Worm (Caenorhabditis elegans): Measurements from ENCODE around the gene F42A9.11.
A peak's percentile ranks its signal among the peaks of the same experiment; 100 is the strongest.

The F42A9.11 gene

ce11 chrIV:8627328-8627727 is at the start of gene F42A9.11:
F42A9.11 (plus strand) TSS chrIV:8627637.
- no peak for TF ChIP-seq dao-5 (tag; optimal IDR thresholded peaks at IDR 0.05)
- TF ChIP-seq W03F9.2 (tag; optimal IDR thresholded peaks at IDR 0.05), result no peak
- TF ChIP-seq him-1 (tag; optimal IDR thresholded peaks at IDR 0.05), result no peak

- TF ChIP-seq dao-5 (tag; optimal IDR thresholded peaks at IDR 0.05) (no peak), him-1 (tag; optimal IDR thresholded peaks at IDR 0.05) (no peak), W03F9.2 (tag; optimal IDR thresholded peaks at IDR 0.05) (no peak)
Observed at ce11 chrIV:8585076-8586033, 42.1 kb upstream of the F42A9.11 start, which contains the start of gene catp-7. catp-7 (plus strand) TSS chrIV:8585983.

DNA sequence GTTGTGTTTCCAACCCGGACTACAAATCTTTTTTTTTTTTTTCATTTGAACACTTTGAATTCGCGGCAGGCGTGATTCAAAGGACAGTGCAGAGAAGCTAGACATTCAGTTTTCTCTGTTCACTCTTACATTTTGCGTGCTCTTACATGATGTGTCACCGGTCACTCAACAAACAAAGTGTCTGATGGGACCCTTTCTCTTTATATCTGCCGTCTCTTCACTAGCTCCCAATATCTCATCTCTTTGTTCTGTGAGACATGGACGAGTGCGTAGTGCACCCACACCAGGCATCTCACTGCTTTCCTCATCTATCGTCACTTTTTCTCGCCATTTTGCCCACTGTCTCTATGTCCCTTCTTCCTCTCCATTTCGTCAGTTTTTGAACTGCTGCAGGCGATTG is 40.4 kb upstream of the F42A9.11 start:
- TF ChIP-seq him-1 (tag; optimal IDR thresholded peaks at IDR 0.05) (no peak), dao-5 (tag; optimal IDR thresholded peaks at IDR 0.05) (no peak), W03F9.2 (tag; optimal IDR thresholded peaks at IDR 0.05) (no peak)

DNA sequence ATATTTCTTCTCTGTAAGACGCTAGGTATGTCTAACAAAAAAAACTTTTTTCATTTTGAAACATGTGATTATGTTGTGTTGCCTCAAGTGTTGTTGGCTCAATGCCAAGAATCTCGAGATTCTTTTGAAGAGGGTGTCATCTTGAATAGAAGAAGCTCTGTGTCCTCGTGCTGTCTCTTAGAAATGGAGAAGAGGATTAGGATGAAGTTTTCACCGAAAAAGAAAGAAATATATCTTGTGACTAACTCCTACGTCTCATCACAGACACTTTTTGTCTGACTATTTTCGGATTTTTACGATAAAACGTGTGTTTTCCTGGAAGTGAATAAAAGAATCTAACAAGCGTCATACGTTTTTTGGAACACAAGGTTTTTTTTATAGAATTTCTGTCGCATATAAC is 39.8 kb upstream of the F42A9.11 start:
- TF ChIP-seq him-1 (tag; optimal IDR thresholded peaks at IDR 0.05) (no peak), W03F9.2 (tag; optimal IDR thresholded peaks at IDR 0.05) (no peak), dao-5 (tag; optimal IDR thresholded peaks at IDR 0.05) (no peak)

DNA sequence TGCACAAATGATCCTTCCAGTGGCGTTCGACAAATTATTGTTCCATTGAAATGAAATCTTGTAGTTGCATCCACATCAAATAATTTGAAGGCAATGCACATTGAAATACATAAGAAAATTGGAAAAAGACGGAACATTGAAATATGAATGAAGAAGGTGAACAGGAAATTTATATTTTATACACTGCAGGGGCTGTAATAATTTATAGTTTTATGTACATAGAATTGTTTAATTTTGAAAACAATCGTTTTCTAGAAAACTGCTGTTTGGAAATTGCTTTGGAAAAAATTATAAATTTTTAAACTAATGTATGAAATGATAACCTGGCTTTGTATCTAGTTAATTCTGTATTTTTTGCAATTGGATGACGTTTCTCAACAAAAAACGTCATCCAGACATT is 32.1 kb upstream of the F42A9.11 start, which contains the start of gene Y59H11AR.3:
Gene Y59H11AR.3 (minus strand): TSS at position 101 of the 400 bp plus-strand sequence.
- TF ChIP-seq him-1 (tag; optimal IDR thresholded peaks at IDR 0.05) (no peak), W03F9.2 (tag; optimal IDR thresholded peaks at IDR 0.05) (no peak), dao-5 (tag; optimal IDR thresholded peaks at IDR 0.05) (no peak)

DNA sequence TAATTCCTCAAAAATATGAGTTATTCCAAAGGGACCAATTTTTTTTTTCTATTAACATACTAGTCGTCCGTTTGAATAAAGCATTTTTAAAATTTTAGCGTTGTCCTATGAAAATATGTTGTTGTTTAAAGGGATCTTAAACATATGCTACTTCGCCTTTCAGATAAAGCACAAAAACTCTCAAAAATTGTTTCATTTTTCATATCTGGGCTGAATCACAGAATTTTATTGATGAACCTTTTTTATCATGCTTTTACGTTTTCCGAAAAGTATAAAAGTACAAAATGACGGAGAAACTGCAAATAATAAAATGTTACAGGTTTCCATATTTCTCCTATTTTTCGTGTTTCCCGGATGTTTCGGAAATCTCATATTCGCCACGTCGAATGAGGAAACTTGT is 31.7 kb upstream of the F42A9.11 start, which contains the start of gene clec-181:
Gene clec-181 (plus strand): TSS at position 301 of the 400 bp plus-strand sequence.
- TF ChIP-seq dao-5 (tag; optimal IDR thresholded peaks at IDR 0.05) (no peak), W03F9.2 (tag; optimal IDR thresholded peaks at IDR 0.05) (no peak), him-1 (tag; optimal IDR thresholded peaks at IDR 0.05) (no peak)

ce11 chrIV:8597504-8597903 is 29.9 kb upstream of the F42A9.11 start:
- TF ChIP-seq him-1 (tag; optimal IDR thresholded peaks at IDR 0.05), result no peak
- no peak for TF ChIP-seq W03F9.2 (tag; optimal IDR thresholded peaks at IDR 0.05)
- TF ChIP-seq dao-5 (tag; optimal IDR thresholded peaks at IDR 0.05), result no peak

- TF ChIP-seq him-1 (tag; optimal IDR thresholded peaks at IDR 0.05) (no peak), W03F9.2 (tag; optimal IDR thresholded peaks at IDR 0.05) (no peak), dao-5 (tag; optimal IDR thresholded peaks at IDR 0.05) (no peak)
Observed at ce11 chrIV:8600712-8601330, 26.6 kb upstream of the F42A9.11 start, which contains the start of gene Y59H11AR.4. Y59H11AR.4 (minus strand) TSS chrIV:8600762.

- TF ChIP-seq dao-5 (tag; optimal IDR thresholded peaks at IDR 0.05) (no peak), W03F9.2 (tag; optimal IDR thresholded peaks at IDR 0.05) (no peak), him-1 (tag; optimal IDR thresholded peaks at IDR 0.05) (no peak)
Observed at ce11 chrIV:8602877-8603276, 24.6 kb upstream of the F42A9.11 start, which contains the start of gene Y59H11AR.10. Y59H11AR.10 (plus strand) TSS chrIV:8603177.

- TF ChIP-seq dao-5 (tag; optimal IDR thresholded peaks at IDR 0.05), result no peak
- no peak for TF ChIP-seq W03F9.2 (tag; optimal IDR thresholded peaks at IDR 0.05)
- TF ChIP-seq him-1 (tag; optimal IDR thresholded peaks at IDR 0.05), result no peak
Observed at ce11 chrIV:8605217-8605616, 22.2 kb upstream of the F42A9.11 start.

DNA sequence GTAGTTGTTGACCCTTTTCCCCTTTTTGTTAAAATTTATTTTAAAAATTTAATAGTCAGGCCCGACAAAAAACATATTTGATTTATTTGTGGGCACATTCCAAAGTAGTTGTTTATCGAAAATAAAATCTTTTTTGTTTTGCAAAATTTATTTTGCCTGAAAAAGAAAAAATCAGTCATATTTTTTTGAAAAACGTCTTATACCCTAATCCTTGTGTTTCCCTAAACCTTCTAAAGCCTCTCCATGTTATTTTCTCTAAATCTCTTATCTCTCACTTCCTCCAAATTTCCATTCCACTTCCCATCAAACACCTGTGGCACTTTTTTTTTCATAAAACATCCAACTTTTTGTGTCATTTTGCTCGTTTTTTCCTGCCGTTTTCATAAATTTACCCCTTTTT is 19.2 kb upstream of the F42A9.11 start:
- TF ChIP-seq W03F9.2 (tag; optimal IDR thresholded peaks at IDR 0.05) (no peak), him-1 (tag; optimal IDR thresholded peaks at IDR 0.05) (no peak), dao-5 (tag; optimal IDR thresholded peaks at IDR 0.05) (no peak)

DNA sequence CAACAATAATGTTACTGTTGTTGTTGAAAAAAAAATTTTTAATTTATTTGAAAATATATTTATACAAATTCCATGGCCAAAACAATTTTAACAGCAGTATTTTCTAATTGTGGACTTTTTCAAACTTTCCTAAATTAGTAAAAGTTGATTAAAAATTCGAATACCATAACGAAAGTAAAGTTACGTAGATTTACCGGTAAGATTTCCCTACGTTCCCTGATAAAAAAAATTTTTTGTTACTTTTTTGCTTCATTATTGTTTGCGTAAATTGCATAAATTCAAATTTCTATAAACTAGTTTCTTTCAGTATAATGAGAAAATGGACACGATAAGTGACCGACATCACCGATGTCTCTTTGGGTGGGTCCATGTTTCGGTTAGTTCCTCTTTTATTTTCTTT is 18.5 kb upstream of the F42A9.11 start, which contains the start of gene F42A9.6:
Gene F42A9.6 (plus strand): TSS at position 301 of the 400 bp plus-strand sequence.
- TF ChIP-seq him-1 (tag; optimal IDR thresholded peaks at IDR 0.05), result no peak
- no peak for TF ChIP-seq W03F9.2 (tag; optimal IDR thresholded peaks at IDR 0.05)
- no peak for TF ChIP-seq dao-5 (tag; optimal IDR thresholded peaks at IDR 0.05)

DNA sequence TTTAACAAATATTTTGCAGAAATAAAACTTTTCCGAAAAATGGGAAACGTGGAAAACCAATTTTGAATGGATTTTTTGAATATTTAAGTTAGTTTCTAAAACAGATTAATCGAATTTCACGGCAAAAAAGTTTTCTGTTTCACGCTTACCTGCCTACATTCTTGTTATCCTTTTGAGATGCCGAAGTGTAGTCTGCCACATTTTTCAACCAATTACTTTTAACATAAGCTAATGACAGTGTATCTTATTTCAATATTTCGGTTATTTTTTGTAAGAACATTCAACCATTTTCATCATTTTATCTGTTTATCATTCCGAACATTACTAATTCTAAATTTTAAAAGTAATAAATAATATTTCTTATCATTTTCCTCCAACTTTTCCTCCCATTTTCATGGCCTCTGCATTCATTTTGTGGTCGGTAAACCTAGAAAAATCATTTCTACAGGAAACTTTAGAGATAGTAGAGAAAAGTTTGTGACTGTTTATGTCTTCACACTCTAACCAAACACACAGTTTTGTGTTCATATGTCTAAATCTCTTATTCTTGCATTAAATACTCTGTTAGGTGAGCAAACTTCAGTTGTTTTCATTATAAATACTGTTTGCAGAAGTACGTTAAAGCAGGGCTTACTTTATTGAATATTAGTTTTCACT is 15.4 kb upstream of the F42A9.11 start, which contains the start of the genes F42A9.17 and cyp-33E2:
Gene F42A9.17 (minus strand): TSS at position 51 of the 657 bp plus-strand sequence.
Gene cyp-33E2 (plus strand): TSS at position 449 of the 657 bp plus-strand sequence.
- TF ChIP-seq W03F9.2 (tag; optimal IDR thresholded peaks at IDR 0.05), result peak; percentile 28
- no peak for TF ChIP-seq dao-5 (tag; optimal IDR thresholded peaks at IDR 0.05)
